Worm (Caenorhabditis elegans) whole organism, mixed stage, embryonic: Measurements from ENCODE around the gene F29G6.1.

Source experiments
- M03D4.4 ChIP-seq: sonication (generic microtip); optimal IDR thresholded peaks from 2 replicates; lab custom pipeline; 2017; ENCODE audit warnings: mild to moderate bottlenecking, missing genetic modification characterization, missing compliant biosample characterization
- bed-3 ChIP-seq: fragments of 200-800 bp; sonication (Bioruptor generic); optimal IDR thresholded peaks from 3 replicates; lab custom pipeline; 2018; ENCODE audit warnings: mild to moderate bottlenecking, missing genetic modification characterization, moderate library complexity, missing compliant biosample characterization
- blmp-1 ChIP-seq: fragments of 150-350 bp; optimal IDR thresholded peaks from 2 replicates; lab custom pipeline; 2014; ENCODE audit warnings: missing biosample characterization, missing genetic modification characterization
- ceh-39 ChIP-seq: fragments of 150-350 bp; optimal IDR thresholded peaks from 2 replicates; lab custom pipeline; 2014; ENCODE audit warnings: missing biosample characterization, missing genetic modification characterization
- ceh-43 ChIP-seq: fragments of 200-800 bp; sonication (Bioruptor generic); optimal IDR thresholded peaks from 2 replicates; lab custom pipeline; 2018; ENCODE audit warnings: mild to moderate bottlenecking, missing genetic modification characterization, moderate library complexity, missing compliant biosample characterization
- ceh-83 ChIP-seq: fragments of 200-800 bp; sonication (Bioruptor generic); optimal IDR thresholded peaks from 2 replicates; lab custom pipeline; 2018; ENCODE audit warnings: mild to moderate bottlenecking, missing genetic modification characterization, missing compliant biosample characterization
- ces-1 ChIP-seq: fragments of 150-350 bp; optimal IDR thresholded peaks from 2 replicates; lab custom pipeline; 2014; ENCODE audit warnings: missing biosample characterization, missing genetic modification reagents, missing genetic modification characterization
- cnd-1 ChIP-seq: fragments of 200-800 bp; sonication (Bioruptor generic); optimal IDR thresholded peaks from 2 replicates; lab custom pipeline; 2018; ENCODE audit warnings: mild to moderate bottlenecking, missing genetic modification characterization, missing compliant biosample characterization
- drap-1 ChIP-seq: fragments of 200-800 bp; sonication (Bioruptor generic); optimal IDR thresholded peaks from 3 replicates; lab custom pipeline; 2018; ENCODE audit warnings: mild to moderate bottlenecking, missing genetic modification characterization, missing compliant biosample characterization
- elt-1 ChIP-seq: sonication (generic microtip); optimal IDR thresholded peaks from 2 replicates; lab custom pipeline; 2017; ENCODE audit warnings: missing genetic modification characterization, mild to moderate bottlenecking, missing compliant biosample characterization, antibody characterized with exemption, moderate library complexity, borderline replicate concordance; ENCODE audit not compliant: insufficient read depth
- elt-3 ChIP-seq: fragments of 150-350 bp; optimal IDR thresholded peaks from 2 replicates; lab custom pipeline; 2014; ENCODE audit warnings: missing biosample characterization, missing genetic modification characterization
- ham-2 ChIP-seq: fragments of 200-800 bp; sonication (Bioruptor generic); optimal IDR thresholded peaks from 2 replicates; lab custom pipeline; 2018; ENCODE audit warnings: mild to moderate bottlenecking, missing genetic modification characterization, missing compliant biosample characterization
- hlh-1 ChIP-seq: fragments of 150-350 bp; optimal IDR thresholded peaks from 2 replicates; lab custom pipeline; 2014; ENCODE audit warnings: missing biosample characterization, missing genetic modification reagents, missing genetic modification characterization
- lin-13 ChIP-seq: fragments of 150-350 bp; optimal IDR thresholded peaks from 2 replicates; lab custom pipeline; 2014; ENCODE audit warnings: missing biosample characterization, missing genetic modification characterization
- lin-32 ChIP-seq: fragments of 200-800 bp; sonication (Bioruptor generic); optimal IDR thresholded peaks from 2 replicates; lab custom pipeline; 2018; ENCODE audit warnings: mild to moderate bottlenecking, missing genetic modification characterization, missing compliant biosample characterization
- lsy-2 ChIP-seq: fragments of 150-350 bp; optimal IDR thresholded peaks from 2 replicates; lab custom pipeline; 2014; ENCODE audit warnings: missing biosample characterization, missing genetic modification characterization
- mab-5 ChIP-seq: fragments of 150-350 bp; optimal IDR thresholded peaks from 2 replicates; lab custom pipeline; 2014; ENCODE audit warnings: missing biosample characterization, missing genetic modification characterization
- mep-1 ChIP-seq: fragments of 150-350 bp; optimal IDR thresholded peaks from 2 replicates; lab custom pipeline; 2017; ENCODE audit warnings: missing biosample characterization, missing genetic modification reagents, missing genetic modification characterization, inconsistent platforms
- mls-2 ChIP-seq: sonication (generic microtip); optimal IDR thresholded peaks from 2 replicates; lab custom pipeline; 2016; ENCODE audit warnings: mild to moderate bottlenecking, missing genetic modification characterization, moderate library complexity, missing compliant biosample characterization
- nhr-2 ChIP-seq: fragments of 150-350 bp; optimal IDR thresholded peaks from 2 replicates; lab custom pipeline; 2014; ENCODE audit warnings: missing biosample characterization, missing genetic modification characterization
- nhr-237 ChIP-seq: fragments of 150-350 bp; optimal IDR thresholded peaks from 2 replicates; lab custom pipeline; 2014; ENCODE audit warnings: missing biosample characterization, missing genetic modification characterization
- nhr-76 ChIP-seq: sonication (generic microtip); optimal IDR thresholded peaks from 2 replicates; lab custom pipeline; 2017; ENCODE audit warnings: missing biosample characterization, missing genetic modification characterization
- pha-4 ChIP-seq: fragments of 150-350 bp; optimal IDR thresholded peaks from 2 replicates; lab custom pipeline; 2018; ENCODE audit warnings: missing biosample characterization, missing genetic modification reagents, missing genetic modification characterization
- sem-2 ChIP-seq: fragments of 200-800 bp; sonication (Bioruptor generic); optimal IDR thresholded peaks from 2 replicates; lab custom pipeline; 2018; ENCODE audit warnings: mild to moderate bottlenecking, missing genetic modification characterization, missing compliant biosample characterization
- snpc-4 ChIP-seq: fragments of 150-350 bp; optimal IDR thresholded peaks from 2 replicates; lab custom pipeline; 2014; ENCODE audit warnings: missing biosample characterization, missing genetic modification characterization
- sptf-1 ChIP-seq: sonication (generic microtip); optimal IDR thresholded peaks from 2 replicates; lab custom pipeline; 2017; ENCODE audit warnings: mild to moderate bottlenecking, missing genetic modification characterization, moderate library complexity, missing compliant biosample characterization
- unc-120 ChIP-seq: sonication (generic microtip); optimal IDR thresholded peaks from 2 replicates; lab custom pipeline; 2017; ENCODE audit warnings: missing genetic modification characterization, missing compliant biosample characterization; ENCODE audit not compliant: poor library complexity, severe bottlenecking
- unc-39 ChIP-seq: fragments of 150-350 bp; optimal IDR thresholded peaks from 2 replicates; lab custom pipeline; 2014; ENCODE audit warnings: missing biosample characterization, missing genetic modification characterization
- unc-62 ChIP-seq: fragments of 150-350 bp; optimal IDR thresholded peaks from 2 replicates; lab custom pipeline; 2014; ENCODE audit warnings: missing biosample characterization, missing genetic modification reagents, missing genetic modification characterization
- zip-8 ChIP-seq: fragments of 150-350 bp; optimal IDR thresholded peaks from 2 replicates; lab custom pipeline; 2014; ENCODE audit warnings: missing biosample characterization, missing genetic modification characterization
- ztf-11 ChIP-seq: fragments of 150-350 bp; optimal IDR thresholded peaks from 2 replicates; lab custom pipeline; 2014; ENCODE audit warnings: missing biosample characterization, missing genetic modification characterization

Gene F29G6.1

DNA sequence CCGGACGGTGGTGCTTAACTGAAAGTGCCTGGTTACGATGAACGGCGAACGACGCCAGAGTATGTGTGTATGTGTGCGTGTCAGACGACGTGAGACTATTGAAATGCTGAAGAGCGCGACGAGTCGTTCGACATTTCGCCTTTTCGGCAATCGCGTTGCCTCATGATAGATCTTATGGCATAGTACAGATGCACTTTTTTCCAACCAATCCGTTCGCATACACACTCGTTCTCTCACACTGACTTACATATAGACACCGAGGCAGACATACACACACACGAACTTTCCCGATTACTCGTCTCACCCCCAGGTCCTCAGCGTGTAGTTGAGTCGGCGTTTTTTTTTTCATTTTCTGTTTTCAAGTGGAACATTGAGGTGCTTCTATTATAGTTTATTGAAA, 23.3 kb upstream of the F29G6.1 start:
- TF ChIP-seq mep-1 (no peak), ceh-39 (tag; lab: Kevin White, UChicago) (no peak), ces-1 (GFP tag; lab: Kevin White, UChicago) (no peak), ceh-83 (no peak), ceh-43 (GFP tag; lab: Kevin White, UChicago) (no peak), sem-2 (GFP tag; lab: Kevin White, UChicago) (no peak), drap-1 (no peak), lin-13 (no peak), ham-2 (GFP tag; lab: Kevin White, UChicago) (no peak), M03D4.4 (tag; lab: Kevin White, UChicago) (no peak)

DNA sequence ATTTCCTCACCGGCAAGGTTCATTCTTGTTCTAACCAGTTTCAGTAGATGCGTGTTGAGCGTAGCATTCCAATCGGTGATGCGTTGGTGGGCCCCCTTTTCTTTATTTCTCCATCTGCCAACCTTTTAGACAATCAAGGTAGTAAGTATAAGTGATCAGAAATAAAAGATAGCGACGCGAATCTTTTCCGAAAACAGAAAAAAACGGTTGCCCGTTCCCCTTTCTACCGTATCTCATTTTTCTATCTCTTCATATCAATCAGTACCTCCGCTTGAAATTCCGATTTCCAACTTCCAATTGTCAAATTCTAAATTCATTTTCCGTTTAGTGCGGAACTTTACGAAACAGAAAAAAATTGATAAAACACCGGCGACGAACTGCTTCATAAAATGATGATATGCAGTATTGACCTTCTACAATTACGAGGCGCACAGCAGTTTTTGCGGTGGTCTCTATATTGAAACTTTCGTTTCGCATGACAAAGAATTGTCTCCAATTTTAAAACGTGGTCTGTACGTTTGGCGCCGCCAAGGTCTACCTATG, 22.7 kb upstream of the F29G6.1 start:
- TF ChIP-seq mab-5 (no peak), elt-1 (tag; lab: Kevin White, UChicago) (no peak), ceh-39 (tag; lab: Kevin White, UChicago) (no peak), nhr-2 (tag; lab: Kevin White, UChicago) (no peak), ces-1 (GFP tag; lab: Kevin White, UChicago) (no peak), mep-1 (no peak), blmp-1 (tag; lab: Kevin White, UChicago) (no peak), sptf-1 (no peak), bed-3 (GFP tag; lab: Kevin White, UChicago) (no peak), sem-2 (GFP tag; lab: Kevin White, UChicago) (no peak), snpc-4 (tag; lab: Kevin White, UChicago) (no peak), unc-62 (GFP tag; lab: Kevin White, UChicago) (no peak), mls-2 (tag; lab: Kevin White, UChicago) (no peak), lin-32 (no peak), zip-8 (tag; lab: Kevin White, UChicago) (no peak), hlh-1 (tag; lab: Kevin White, UChicago) (no peak), nhr-76 (tag; lab: Kevin White, UChicago) (no peak), lsy-2 (no peak), ztf-11 (tag; lab: Kevin White, UChicago) (no peak), ceh-83 (no peak)
- TF ChIP-seq, all 35 proteins: peak for 0

DNA sequence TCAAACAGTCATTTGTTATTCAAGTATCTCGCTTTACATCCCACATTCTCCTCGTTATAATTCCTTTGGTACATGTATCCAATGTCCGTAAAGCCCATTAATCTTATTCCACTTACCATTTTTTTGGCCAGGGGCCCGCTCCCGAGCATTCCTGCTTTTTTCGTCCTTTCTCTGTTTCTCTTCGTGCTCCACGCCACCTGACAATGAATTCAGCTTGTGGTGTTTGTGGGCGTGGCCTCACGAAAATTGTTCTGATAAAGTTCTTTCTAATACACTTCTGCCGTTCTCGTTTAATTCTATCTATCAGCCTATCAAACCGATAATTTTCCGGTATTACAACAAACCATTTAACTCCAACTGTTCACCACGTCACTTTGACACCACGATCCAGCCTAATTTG, 22.0 kb upstream of the F29G6.1 start:
- TF ChIP-seq M03D4.4 (tag; lab: Kevin White, UChicago) = no peak

DNA sequence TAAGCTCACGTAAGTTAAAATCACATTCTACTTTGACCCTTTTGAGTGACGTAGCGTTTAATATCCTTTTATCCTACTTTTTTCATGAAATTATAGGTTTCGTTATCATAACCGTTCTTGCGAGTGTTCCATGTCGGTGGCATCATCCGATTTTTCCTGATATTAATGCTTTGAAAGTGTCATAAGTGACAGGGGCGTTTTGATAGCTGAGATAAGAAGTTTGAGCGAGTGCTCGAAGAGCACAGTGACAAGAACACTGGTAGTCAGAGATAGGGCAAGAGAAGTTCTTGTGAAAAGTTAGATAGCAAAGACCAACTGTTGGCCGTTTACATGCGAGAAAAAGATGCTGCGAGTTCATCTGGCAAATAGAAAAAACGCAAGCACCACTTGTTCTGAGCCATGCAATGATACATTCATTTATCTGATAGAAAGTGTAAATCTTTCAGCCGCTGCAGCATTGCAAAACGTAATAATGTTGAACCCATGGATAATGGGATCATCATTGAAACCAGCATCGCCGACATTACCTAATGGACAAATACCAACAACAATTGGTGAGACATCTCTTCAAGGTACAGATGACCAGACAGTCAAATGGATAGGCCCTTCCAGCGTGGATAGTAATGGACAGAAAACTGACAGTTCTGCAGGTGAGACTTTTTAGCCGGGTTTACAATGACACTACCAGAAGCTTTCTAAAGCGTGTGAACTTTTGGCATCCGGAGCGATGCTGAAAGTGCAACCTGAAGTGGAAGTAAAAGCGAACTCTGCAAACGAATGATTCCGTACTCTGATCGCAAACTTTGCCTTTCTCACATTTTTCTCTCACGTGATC, 20.9 kb upstream of the F29G6.1 start:
- TF ChIP-seq blmp-1 (tag; lab: Kevin White, UChicago) = no peak
- TF ChIP-seq cnd-1 = no peak
- no peak for TF ChIP-seq ztf-11 (tag; lab: Kevin White, UChicago)
- TF ChIP-seq elt-3 (tag; lab: Kevin White, UChicago) = no peak
- TF ChIP-seq lsy-2 = no peak

DNA sequence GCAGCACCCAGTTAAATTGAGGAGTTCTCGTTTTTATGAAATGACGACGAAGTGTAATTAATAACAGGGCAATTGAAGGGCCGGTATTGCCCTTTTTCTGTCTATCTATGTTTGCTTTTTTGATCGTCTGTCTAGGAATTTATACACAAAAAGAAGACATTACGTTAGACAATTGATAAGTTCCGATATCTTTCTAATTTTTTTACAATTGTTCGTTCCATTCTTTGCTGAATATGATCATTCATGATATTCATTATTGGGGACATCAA, 20.3 kb upstream of the F29G6.1 start:
- TF ChIP-seq unc-120 (tag; lab: Kevin White, UChicago) (no peak), lin-13 (no peak), nhr-2 (tag; lab: Kevin White, UChicago) (no peak), snpc-4 (tag; lab: Kevin White, UChicago) (no peak), sptf-1 (no peak), lsy-2 (no peak), elt-1 (tag; lab: Kevin White, UChicago) (no peak), unc-62 (GFP tag; lab: Kevin White, UChicago) (no peak), mab-5 (no peak), pha-4 (tag; lab: Kevin White, UChicago) (no peak), ceh-43 (GFP tag; lab: Kevin White, UChicago) (no peak)

DNA sequence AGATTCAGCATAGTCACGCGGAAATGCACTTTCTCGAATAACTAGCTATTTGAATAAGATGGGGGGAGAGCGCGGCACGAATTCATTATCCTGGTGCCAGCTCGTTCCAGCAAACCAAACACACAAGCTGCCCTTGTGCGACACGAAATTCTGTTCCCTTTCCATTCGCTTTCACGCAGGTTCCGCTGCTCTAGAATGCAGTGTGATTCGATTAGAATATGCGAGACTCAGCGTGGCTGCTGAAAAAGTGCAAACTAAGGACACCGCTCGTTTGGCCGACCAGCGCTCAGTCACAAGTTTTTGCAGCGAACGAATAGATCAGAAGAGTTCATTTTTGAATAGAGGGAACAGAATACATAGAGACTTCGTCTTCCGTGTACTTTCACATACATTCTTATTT, 19.9 kb upstream of the F29G6.1 start:
- TF ChIP-seq nhr-237 (tag; lab: Kevin White, UChicago) (no peak), nhr-76 (tag; lab: Kevin White, UChicago) (no peak), snpc-4 (tag; lab: Kevin White, UChicago) (no peak), zip-8 (tag; lab: Kevin White, UChicago) (no peak), sem-2 (GFP tag; lab: Kevin White, UChicago) (no peak), unc-39 (tag; lab: Kevin White, UChicago) (no peak), bed-3 (GFP tag; lab: Kevin White, UChicago) (no peak), ceh-43 (GFP tag; lab: Kevin White, UChicago) (no peak), ceh-83 (no peak), hlh-1 (tag; lab: Kevin White, UChicago) (no peak), ztf-11 (tag; lab: Kevin White, UChicago) (no peak), ham-2 (GFP tag; lab: Kevin White, UChicago) (no peak), mep-1 (no peak)
